Worm (Caenorhabditis elegans): ENCODE data around the gene C39E9.12.

C39E9.12 gene

DNA sequence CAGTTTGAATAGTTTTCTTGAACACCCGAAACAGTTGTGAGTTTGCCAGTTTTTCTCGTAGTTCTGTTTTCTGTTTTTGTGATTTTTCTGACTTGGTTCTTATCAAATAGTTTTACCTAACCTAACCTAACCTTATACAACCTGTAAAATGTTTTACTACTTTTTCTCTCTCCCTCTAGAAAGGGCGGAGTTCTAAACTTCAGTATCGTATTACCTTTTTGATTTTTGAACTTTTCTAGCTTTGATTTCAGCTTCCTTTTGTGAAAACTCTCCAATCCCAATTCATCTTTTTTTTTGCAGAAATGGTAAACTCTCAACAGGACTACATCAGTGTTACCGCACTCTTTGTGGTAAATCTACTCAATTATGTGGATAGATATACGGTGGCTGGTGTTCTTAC is 7.1 kb upstream of the C39E9.12 start, which contains the start of gene spin-2:
Gene spin-2 (plus strand): TSS at position 301 of the 400 bp plus-strand sequence.
- no peak for TF ChIP-seq zip-5 (tag; optimal IDR thresholded peaks at IDR 0.05)
- TF ChIP-seq eyg-1 (tag; optimal IDR thresholded peaks at IDR 0.05) = no peak
- no peak for TF ChIP-seq ahr-1 (tag; optimal IDR thresholded peaks at IDR 0.05)
- TF ChIP-seq mec-3 (tag; optimal IDR thresholded peaks at IDR 0.05; ENCODE audit: borderline replicate concordance) = no peak
- no peak for TF ChIP-seq hlh-6 (tag; optimal IDR thresholded peaks at IDR 0.05)

- TF ChIP-seq ceh-2 (tag; optimal IDR thresholded peaks at IDR 0.05) (no peak), hlh-6 (tag; optimal IDR thresholded peaks at IDR 0.05) (peak; percentile 21), hlh-13 (GFP tag; optimal IDR thresholded peaks at IDR 0.05) (no peak), ztf-16 (tag; optimal IDR thresholded peaks at IDR 0.05) (no peak), lin-11 (tag; optimal IDR thresholded peaks at IDR 0.05) (no peak), elt-2 (tag; optimal IDR thresholded peaks at IDR 0.05) (no peak), C08G9.2 (tag; optimal IDR thresholded peaks at IDR 0.05) (peak; percentile 35)
These were observed 4.0 kb upstream of the C39E9.12 start for ce11 chrIV:13089671-13090242.

DNA sequence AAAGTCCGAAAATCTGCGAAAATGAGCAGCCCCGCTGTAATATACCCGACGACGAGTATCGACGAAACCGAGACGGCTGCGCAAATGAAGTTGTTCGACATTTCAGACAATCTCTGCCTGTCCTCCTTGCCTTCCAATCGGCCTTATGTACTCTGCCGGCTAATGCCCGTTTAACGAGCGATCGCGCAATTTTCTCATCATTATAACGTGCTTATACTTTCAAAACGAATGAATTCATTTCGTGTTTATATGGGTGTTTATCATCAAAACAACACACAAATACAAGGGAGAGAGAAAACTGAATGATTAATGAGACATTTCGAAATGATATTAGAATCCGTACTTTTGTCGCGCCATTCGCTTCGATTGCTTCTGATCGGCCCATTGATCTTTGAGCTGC is 2.8 kb upstream of the C39E9.12 start, which contains the start of gene col-132:
Gene col-132 (minus strand): TSS at position 101 of the 400 bp plus-strand sequence.
- TF ChIP-seq unc-3 (GFP tag; conservative IDR thresholded peaks at IDR 0.05) (no peak), unc-3 (tag; optimal IDR thresholded peaks at IDR 0.05) (no peak), ref-2 (tag; optimal IDR thresholded peaks at IDR 0.05) (no peak), F13H6.1 (tag; optimal IDR thresholded peaks at IDR 0.05) (no peak), hlh-30 (tag; optimal IDR thresholded peaks at IDR 0.05; ENCODE audit: insufficient read depth) (no peak), hlh-13 (GFP tag; optimal IDR thresholded peaks at IDR 0.05) (no peak), unc-55 (GFP tag; optimal IDR thresholded peaks at IDR 0.05) (no peak), tbx-2 (tag; optimal IDR thresholded peaks at IDR 0.05) (no peak), gmeb-2 (tag; optimal IDR thresholded peaks at IDR 0.05) (no peak), ceh-22 (tag; optimal IDR thresholded peaks at IDR 0.05) (no peak), hlh-8 (tag; optimal IDR thresholded peaks at IDR 0.05) (no peak), ceh-19 (GFP tag; optimal IDR thresholded peaks at IDR 0.05) (no peak), hlh-15 (tag; optimal IDR thresholded peaks at IDR 0.05) (no peak), ceh-14 (tag; optimal IDR thresholded peaks at IDR 0.05) (no peak), mec-3 (tag; optimal IDR thresholded peaks at IDR 0.05; ENCODE audit: borderline replicate concordance) (no peak), Y22D7AL.16 (tag; optimal IDR thresholded peaks at IDR 0.05) (no peak)

DNA sequence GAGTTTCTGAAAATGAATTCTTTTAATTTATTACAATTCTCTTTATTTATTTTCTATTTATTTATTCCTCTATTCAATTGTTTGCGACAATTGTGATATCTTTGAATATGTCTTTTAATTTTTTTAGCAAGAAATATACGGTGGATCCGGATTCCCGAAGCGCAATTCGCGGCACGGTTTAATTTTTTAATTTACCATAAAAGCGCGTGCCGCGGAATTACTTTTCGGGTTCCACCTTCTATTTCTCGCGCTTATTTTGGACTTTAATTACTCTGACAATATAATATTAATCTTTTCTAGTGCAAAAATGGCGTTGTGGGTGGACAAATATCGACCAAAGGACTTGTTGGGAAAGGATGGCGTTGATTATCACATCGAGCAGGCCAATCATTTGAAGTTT is 1.7 kb downstream of the C39E9.12 start, which contains the start of gene rfc-3:
Gene rfc-3 (plus strand): TSS at position 301 of the 400 bp plus-strand sequence.
- TF ChIP-seq ztf-16 (tag; optimal IDR thresholded peaks at IDR 0.05) = no peak

- TF ChIP-seq ahr-1 (tag; optimal IDR thresholded peaks at IDR 0.05) = no peak
- TF ChIP-seq C08G9.2 (tag; optimal IDR thresholded peaks at IDR 0.05) = no peak
- TF ChIP-seq nhr-11 (tag; optimal IDR thresholded peaks at IDR 0.05) = no peak
- no peak for TF ChIP-seq elt-4 (tag; optimal IDR thresholded peaks at IDR 0.05)
- TF ChIP-seq ceh-14 (tag; optimal IDR thresholded peaks at IDR 0.05) = no peak
- TF ChIP-seq fax-1 (tag; optimal IDR thresholded peaks at IDR 0.05) = no peak
- no peak for TF ChIP-seq ceh-34 (tag; optimal IDR thresholded peaks at IDR 0.05)
- TF ChIP-seq ttx-3 (tag; optimal IDR thresholded peaks at IDR 0.05) = no peak
- no peak for TF ChIP-seq unc-42 (tag; optimal IDR thresholded peaks at IDR 0.05)
- TF ChIP-seq ceh-18 (tag; optimal IDR thresholded peaks at IDR 0.05) = no peak
- TF ChIP-seq sox-2 (GFP tag; IDR thresholded peaks at IDR 0.05) = no peak
- TF ChIP-seq odd-2 (tag; optimal IDR thresholded peaks at IDR 0.05) = no peak
- no peak for TF ChIP-seq unc-86 (tag; optimal IDR thresholded peaks at IDR 0.05)
- TF ChIP-seq pqm-1 (tag; optimal IDR thresholded peaks at IDR 0.05) = no peak
These were observed 3.0 kb downstream of the C39E9.12 start for ce11 chrIV:13096778-13097177.

Measured in whole organism, late embryonic.